Worm (Caenorhabditis elegans) whole organism, L3 larva: Measurements from ENCODE around the gene C02C6.14.

Source experiments
- ceh-16 ChIP-seq: sonication (generic microtip); optimal IDR thresholded peaks from 2 replicates; lab custom pipeline; 2017; ENCODE audit warnings: missing biosample characterization, missing genetic modification characterization
- ceh-9 ChIP-seq: sonication (generic microtip); optimal IDR thresholded peaks from 2 replicates; lab custom pipeline; 2018; ENCODE audit warnings: missing biosample characterization, missing genetic modification characterization
- daf-12 ChIP-seq: fragments of 150-350 bp; optimal IDR thresholded peaks from 2 replicates; lab custom pipeline; 2014; ENCODE audit warnings: missing biosample characterization, missing genetic modification reagents, missing genetic modification characterization
- fkh-10 ChIP-seq: sonication (generic microtip); optimal IDR thresholded peaks from 2 replicates; lab custom pipeline; 2017; ENCODE audit warnings: missing biosample characterization, missing genetic modification reagents, missing genetic modification characterization
- jun-1 ChIP-seq: fragments of 150-350 bp; optimal IDR thresholded peaks from 2 replicates; lab custom pipeline; 2014; ENCODE audit warnings: missing biosample characterization, missing genetic modification reagents, missing genetic modification characterization
- lin-39 ChIP-seq: fragments of 150-350 bp; optimal IDR thresholded peaks from 2 replicates; lab custom pipeline; 2018; ENCODE audit warnings: missing biosample characterization, missing genetic modification reagents, missing genetic modification characterization
- nhr-11 ChIP-seq: fragments of 150-350 bp; optimal IDR thresholded peaks from 2 replicates; lab custom pipeline; 2014; ENCODE audit warnings: missing biosample characterization, missing genetic modification characterization
- nhr-237 ChIP-seq: fragments of 150-350 bp; optimal IDR thresholded peaks from 2 replicates; lab custom pipeline; 2014; ENCODE audit warnings: missing biosample characterization, missing genetic modification characterization
- nhr-67 ChIP-seq: fragments of 150-350 bp; optimal IDR thresholded peaks from 2 replicates; lab custom pipeline; 2014; ENCODE audit warnings: missing biosample characterization, missing genetic modification characterization
- skn-1 ChIP-seq: fragments of 150-350 bp; optimal IDR thresholded peaks from 2 replicates; lab custom pipeline; 2014; ENCODE audit warnings: missing biosample characterization, missing genetic modification characterization
- snpc-4 ChIP-seq: fragments of 150-350 bp; optimal IDR thresholded peaks from 2 replicates; lab custom pipeline; 2014; ENCODE audit warnings: missing biosample characterization, missing genetic modification characterization

DNA sequence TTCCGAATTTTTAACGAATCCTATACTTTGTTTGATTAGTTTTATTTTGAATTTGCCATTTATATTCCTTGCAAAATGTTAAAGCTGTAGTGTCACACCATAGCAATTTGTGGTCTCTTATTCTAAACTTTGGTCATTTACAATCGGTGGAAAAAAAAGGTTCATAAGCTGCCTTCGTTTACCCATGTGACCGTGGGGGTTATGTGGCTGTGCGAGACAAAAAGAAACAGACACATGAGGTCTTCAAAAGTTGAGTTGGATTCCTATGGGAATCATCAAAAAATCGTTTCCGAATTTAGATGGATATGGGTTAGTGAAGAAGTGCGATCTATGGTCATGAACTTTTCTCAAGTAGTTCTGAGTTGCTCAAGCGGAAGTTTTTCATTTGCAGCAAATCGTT lies 26.9 kb downstream of the C02C6.14 start:
- TF ChIP-seq snpc-4 (tag; lab: Kevin White, UChicago) (no peak), jun-1 (no peak), nhr-67 (tag; lab: Kevin White, UChicago) (no peak), fkh-10 (no peak), nhr-11 (tag; lab: Kevin White, UChicago) (no peak), ceh-9 (no peak), ceh-16 (tag; lab: Kevin White, UChicago) (no peak), skn-1 (no peak), nhr-237 (no peak), daf-12 (no peak), lin-39 (peak; percentile 59)
